Worm (Caenorhabditis elegans) whole organism, early embryonic: ENCODE data around the gene T19C4.24.

ENCODE experiments used
- F13C5.2 ChIP-seq: sonication (generic microtip); optimal IDR thresholded peaks from 2 replicates; lab custom pipeline; 2017; ENCODE audit warnings: mild to moderate bottlenecking, missing genetic modification characterization, inconsistent platforms, missing compliant biosample characterization
- aly-1 ChIP-seq: sonication (generic microtip); optimal IDR thresholded peaks from 2 replicates; lab custom pipeline; 2016; ENCODE audit warnings: missing genetic modification characterization, missing compliant biosample characterization
- ama-1 ChIP-seq: fragments of 150-350 bp; optimal IDR thresholded peaks from 2 replicates; lab custom pipeline; 2014
- ceh-13 ChIP-seq: fragments of 200-800 bp; sonication (Bioruptor generic); optimal IDR thresholded peaks from 2 replicates; lab custom pipeline; 2018; ENCODE audit warnings: mild to moderate bottlenecking, missing genetic modification characterization, missing compliant biosample characterization
- ets-7 ChIP-seq: sonication (generic microtip); optimal IDR thresholded peaks from 2 replicates; lab custom pipeline; 2016; ENCODE audit warnings: missing genotype, missing genetic modification characterization, missing compliant biosample characterization
- flt-1 ChIP-seq: fragments of 200-800 bp; sonication (Bioruptor generic); IDR thresholded peaks from 2 replicates; pipeline ENCODE4 v1.3.6; 2022; ENCODE audit warnings: missing genetic modification characterization, missing compliant biosample characterization
- hmbx-1 ChIP-seq: sonication (generic microtip); optimal IDR thresholded peaks from 2 replicates; lab custom pipeline; 2016; ENCODE audit warnings: mild to moderate bottlenecking, missing genetic modification characterization, missing compliant biosample characterization
- hmg-4 ChIP-seq: fragments of 200-800 bp; sonication (Bioruptor generic); optimal IDR thresholded peaks from 2 replicates; lab custom pipeline; 2018; ENCODE audit warnings: mild to moderate bottlenecking, missing genetic modification characterization, missing compliant biosample characterization
- hnd-1 ChIP-seq: sonication (generic microtip); optimal IDR thresholded peaks from 2 replicates; lab custom pipeline; 2016; ENCODE audit warnings: missing genetic modification characterization, missing compliant biosample characterization
- pes-1 ChIP-seq: fragments of 200-800 bp; sonication (Bioruptor generic); IDR thresholded peaks from 2 replicates; pipeline ENCODE4 v1.3.6; 2022; ENCODE audit warnings: missing genetic modification reagents, missing genetic modification characterization, missing compliant biosample characterization
- scrt-1 ChIP-seq: fragments of 200-800 bp; sonication (Bioruptor generic); IDR thresholded peaks from 2 replicates; pipeline ENCODE4 v1.3.6; 2022; ENCODE audit warnings: missing genetic modification characterization, missing compliant biosample characterization
- tbx-11 ChIP-seq: fragments of 200-800 bp; sonication (Bioruptor generic); IDR thresholded peaks from 2 replicates; pipeline ENCODE4 v1.3.6; 2022; ENCODE audit warnings: missing genetic modification characterization, missing compliant biosample characterization
- tbx-37 ChIP-seq: fragments of 200-800 bp; sonication (Bioruptor generic); conservative IDR thresholded peaks from 2 replicates; pipeline ENCODE4 v1.3.6; 2022; ENCODE audit warnings: missing genetic modification reagents, missing genetic modification characterization, missing compliant biosample characterization
- tra-4 ChIP-seq: sonication (generic microtip); optimal IDR thresholded peaks from 2 replicates; lab custom pipeline; 2017; ENCODE audit warnings: missing genetic modification characterization, missing compliant biosample characterization

DNA sequence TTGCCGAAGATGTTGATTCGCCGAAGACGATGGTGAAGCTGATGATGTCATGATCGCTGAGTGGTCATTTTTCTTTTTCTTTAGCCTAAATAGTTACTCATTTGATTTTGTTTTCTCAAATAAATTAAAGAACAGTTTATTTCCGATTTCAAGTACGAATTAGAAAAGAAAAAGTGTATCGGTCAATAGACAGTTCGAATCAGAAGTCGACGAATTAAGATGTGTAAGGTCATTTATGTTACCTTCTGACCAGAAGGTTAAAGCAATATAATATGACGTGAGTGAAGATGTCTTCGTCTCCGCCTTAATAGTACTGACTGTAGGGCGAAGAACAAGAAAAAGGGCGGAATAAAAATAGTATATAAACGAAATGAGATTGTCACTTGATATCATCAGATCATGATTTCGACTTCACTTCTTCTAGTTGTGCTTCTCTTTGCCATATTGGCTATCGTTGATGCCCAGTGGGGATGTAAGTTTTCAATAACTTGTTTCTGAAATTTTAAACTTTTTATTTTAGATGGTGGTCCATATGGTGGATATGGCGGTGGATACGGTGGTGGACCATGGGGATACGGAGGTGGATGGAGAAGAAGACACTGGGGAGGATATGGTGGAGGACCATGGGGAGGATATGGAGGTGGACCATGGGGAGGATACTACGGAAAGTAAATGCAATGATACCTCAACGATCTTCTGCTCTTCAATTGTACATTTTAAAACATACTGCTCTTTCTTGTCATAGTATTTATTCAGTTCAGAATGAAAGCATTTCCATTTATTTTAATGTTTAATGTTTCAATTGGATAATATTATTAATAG, at the start of gene T19C4.24, which contains the start of gene nlp-33:
- no peak for TF ChIP-seq hmg-4
- no peak for TF ChIP-seq tbx-11 (GFP tag; lab: Robert Waterston, UW)
- TF ChIP-seq ama-1: no peak
- no peak for TF ChIP-seq hnd-1 (tag; lab: Kevin White, UChicago)
- no peak for TF ChIP-seq tbx-37
- TF ChIP-seq ets-7: no peak
- no peak for TF ChIP-seq F13C5.2
- TF ChIP-seq aly-1 (tag; lab: Kevin White, UChicago): no peak
- TF ChIP-seq tra-4 (tag; lab: Kevin White, UChicago): no peak
- no peak for TF ChIP-seq scrt-1 (GFP tag; lab: Robert Waterston, UW)
- TF ChIP-seq ceh-13 (GFP tag; lab: Kevin White, UChicago): no peak
- TF ChIP-seq flt-1: no peak
- no peak for TF ChIP-seq hmbx-1 (tag; lab: Kevin White, UChicago)
- TF ChIP-seq pes-1: no peak
